Worm (Caenorhabditis elegans) whole organism, mixed stage, embryonic: ENCODE results near the gene srh-292.

Experiments used
- M03D4.4 ChIP-seq: sonication (generic microtip); optimal IDR thresholded peaks from 2 replicates; lab custom pipeline; 2017; ENCODE audit warnings: mild to moderate bottlenecking, missing genetic modification characterization, missing compliant biosample characterization
- blmp-1 ChIP-seq: fragments of 150-350 bp; optimal IDR thresholded peaks from 2 replicates; lab custom pipeline; 2014; ENCODE audit warnings: missing biosample characterization, missing genetic modification characterization
- ceh-39 ChIP-seq: fragments of 150-350 bp; optimal IDR thresholded peaks from 2 replicates; lab custom pipeline; 2014; ENCODE audit warnings: missing biosample characterization, missing genetic modification characterization
- ceh-83 ChIP-seq: fragments of 200-800 bp; sonication (Bioruptor generic); optimal IDR thresholded peaks from 2 replicates; lab custom pipeline; 2018; ENCODE audit warnings: mild to moderate bottlenecking, missing genetic modification characterization, missing compliant biosample characterization
- ces-1 ChIP-seq: fragments of 150-350 bp; optimal IDR thresholded peaks from 2 replicates; lab custom pipeline; 2014; ENCODE audit warnings: missing biosample characterization, missing genetic modification reagents, missing genetic modification characterization
- cnd-1 ChIP-seq: fragments of 200-800 bp; sonication (Bioruptor generic); optimal IDR thresholded peaks from 2 replicates; lab custom pipeline; 2018; ENCODE audit warnings: mild to moderate bottlenecking, missing genetic modification characterization, missing compliant biosample characterization
- drap-1 ChIP-seq: fragments of 200-800 bp; sonication (Bioruptor generic); optimal IDR thresholded peaks from 3 replicates; lab custom pipeline; 2018; ENCODE audit warnings: mild to moderate bottlenecking, missing genetic modification characterization, missing compliant biosample characterization
- elt-1 ChIP-seq: sonication (generic microtip); optimal IDR thresholded peaks from 2 replicates; lab custom pipeline; 2017; ENCODE audit warnings: missing genetic modification characterization, mild to moderate bottlenecking, missing compliant biosample characterization, antibody characterized with exemption, moderate library complexity, borderline replicate concordance; ENCODE audit not compliant: insufficient read depth
- flh-1 ChIP-seq: fragments of 200-800 bp; sonication (Bioruptor generic); optimal IDR thresholded peaks from 2 replicates; lab custom pipeline; 2018; ENCODE audit warnings: mild to moderate bottlenecking, missing genetic modification characterization, moderate library complexity, missing compliant biosample characterization
- ham-2 ChIP-seq: fragments of 200-800 bp; sonication (Bioruptor generic); optimal IDR thresholded peaks from 2 replicates; lab custom pipeline; 2018; ENCODE audit warnings: mild to moderate bottlenecking, missing genetic modification characterization, missing compliant biosample characterization
- hlh-1 ChIP-seq: fragments of 150-350 bp; optimal IDR thresholded peaks from 2 replicates; lab custom pipeline; 2014; ENCODE audit warnings: missing biosample characterization, missing genetic modification reagents, missing genetic modification characterization
- lin-13 ChIP-seq: fragments of 150-350 bp; optimal IDR thresholded peaks from 2 replicates; lab custom pipeline; 2014; ENCODE audit warnings: missing biosample characterization, missing genetic modification characterization
- lin-32 ChIP-seq: fragments of 200-800 bp; sonication (Bioruptor generic); optimal IDR thresholded peaks from 2 replicates; lab custom pipeline; 2018; ENCODE audit warnings: mild to moderate bottlenecking, missing genetic modification characterization, missing compliant biosample characterization
- lsy-2 ChIP-seq: fragments of 150-350 bp; optimal IDR thresholded peaks from 2 replicates; lab custom pipeline; 2014; ENCODE audit warnings: missing biosample characterization, missing genetic modification characterization
- mab-5 ChIP-seq: fragments of 150-350 bp; optimal IDR thresholded peaks from 2 replicates; lab custom pipeline; 2014; ENCODE audit warnings: missing biosample characterization, missing genetic modification characterization
- mep-1 ChIP-seq: fragments of 150-350 bp; optimal IDR thresholded peaks from 2 replicates; lab custom pipeline; 2017; ENCODE audit warnings: missing biosample characterization, missing genetic modification reagents, missing genetic modification characterization, inconsistent platforms
- mls-2 ChIP-seq: sonication (generic microtip); optimal IDR thresholded peaks from 2 replicates; lab custom pipeline; 2016; ENCODE audit warnings: mild to moderate bottlenecking, missing genetic modification characterization, moderate library complexity, missing compliant biosample characterization
- nhr-12 ChIP-seq: fragments of 150-350 bp; optimal IDR thresholded peaks from 2 replicates; lab custom pipeline; 2014; ENCODE audit warnings: missing biosample characterization, missing genetic modification characterization
- nhr-2 ChIP-seq: fragments of 150-350 bp; optimal IDR thresholded peaks from 2 replicates; lab custom pipeline; 2014; ENCODE audit warnings: missing biosample characterization, missing genetic modification characterization
- nhr-28 ChIP-seq: fragments of 150-350 bp; optimal IDR thresholded peaks from 2 replicates; lab custom pipeline; 2014; ENCODE audit warnings: missing biosample characterization, missing genetic modification characterization
- nhr-76 ChIP-seq: sonication (generic microtip); optimal IDR thresholded peaks from 2 replicates; lab custom pipeline; 2017; ENCODE audit warnings: missing biosample characterization, missing genetic modification characterization
- pha-4 ChIP-seq: fragments of 150-350 bp; optimal IDR thresholded peaks from 2 replicates; lab custom pipeline; 2018; ENCODE audit warnings: missing biosample characterization, missing genetic modification reagents, missing genetic modification characterization
- sem-2 ChIP-seq: fragments of 200-800 bp; sonication (Bioruptor generic); optimal IDR thresholded peaks from 2 replicates; lab custom pipeline; 2018; ENCODE audit warnings: mild to moderate bottlenecking, missing genetic modification characterization, missing compliant biosample characterization
- snpc-4 ChIP-seq: fragments of 150-350 bp; optimal IDR thresholded peaks from 2 replicates; lab custom pipeline; 2014; ENCODE audit warnings: missing biosample characterization, missing genetic modification characterization
- sptf-1 ChIP-seq: sonication (generic microtip); optimal IDR thresholded peaks from 2 replicates; lab custom pipeline; 2017; ENCODE audit warnings: mild to moderate bottlenecking, missing genetic modification characterization, moderate library complexity, missing compliant biosample characterization
- tbx-8 ChIP-seq: fragments of 200-800 bp; sonication (Bioruptor generic); optimal IDR thresholded peaks from 2 replicates; lab custom pipeline; 2018; ENCODE audit warnings: mild to moderate bottlenecking, missing genetic modification characterization, moderate library complexity, missing compliant biosample characterization
- unc-120 ChIP-seq: sonication (generic microtip); optimal IDR thresholded peaks from 2 replicates; lab custom pipeline; 2017; ENCODE audit warnings: missing genetic modification characterization, missing compliant biosample characterization; ENCODE audit not compliant: poor library complexity, severe bottlenecking
- unc-39 ChIP-seq: fragments of 150-350 bp; optimal IDR thresholded peaks from 2 replicates; lab custom pipeline; 2014; ENCODE audit warnings: missing biosample characterization, missing genetic modification characterization
- unc-62 ChIP-seq: fragments of 150-350 bp; optimal IDR thresholded peaks from 2 replicates; lab custom pipeline; 2014; ENCODE audit warnings: missing biosample characterization, missing genetic modification reagents, missing genetic modification characterization
- zip-8 ChIP-seq: fragments of 150-350 bp; optimal IDR thresholded peaks from 2 replicates; lab custom pipeline; 2014; ENCODE audit warnings: missing biosample characterization, missing genetic modification characterization
- ztf-11 ChIP-seq: fragments of 150-350 bp; optimal IDR thresholded peaks from 2 replicates; lab custom pipeline; 2014; ENCODE audit warnings: missing biosample characterization, missing genetic modification characterization

srh-292 gene

DNA sequence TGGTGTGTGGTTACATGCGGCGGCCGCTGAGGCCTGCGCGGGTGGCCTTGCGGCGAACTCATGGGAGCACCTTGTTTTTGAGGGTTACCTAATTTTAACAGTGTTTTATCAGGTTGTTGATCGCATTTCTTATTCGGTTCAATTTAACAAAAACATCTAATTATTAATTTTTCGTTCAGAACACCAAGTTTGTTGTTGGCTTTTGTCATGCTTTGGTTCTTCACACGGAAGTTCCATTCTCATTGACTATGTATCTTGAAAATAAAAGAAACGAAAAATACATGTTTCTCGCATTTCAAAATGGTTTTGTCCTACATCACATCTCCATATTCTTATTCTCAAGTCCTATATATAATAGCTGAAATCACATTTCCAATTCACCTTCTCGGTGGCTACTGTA is 12.4 kb upstream of the srh-292 start, which contains the start of gene srh-290:
srh-290 (plus strand) TSS at position 301 of the 400 bp plus-strand sequence.
- TF ChIP-seq tbx-8 (GFP tag; lab: Kevin White, UChicago): no peak
- TF ChIP-seq mab-5 (tag; lab: Kevin White, UChicago): no peak
- no peak for TF ChIP-seq flh-1
- no peak for TF ChIP-seq blmp-1 (tag; lab: Kevin White, UChicago)
- no peak for TF ChIP-seq ceh-39 (tag; lab: Kevin White, UChicago)
- TF ChIP-seq drap-1 (GFP tag; lab: Kevin White, UChicago): no peak
- TF ChIP-seq sem-2: no peak
- no peak for TF ChIP-seq unc-39
- no peak for TF ChIP-seq snpc-4 (tag; lab: Kevin White, UChicago)
- TF ChIP-seq unc-120 (tag; lab: Kevin White, UChicago): no peak
- TF ChIP-seq nhr-76: no peak
- TF ChIP-seq mep-1 (tag; lab: Kevin White, UChicago): no peak
- no peak for TF ChIP-seq elt-1
- TF ChIP-seq lin-32 (GFP tag; lab: Kevin White, UChicago): no peak
- TF ChIP-seq pha-4 (tag; lab: Kevin White, UChicago): no peak
- no peak for TF ChIP-seq ztf-11
- TF ChIP-seq M03D4.4: no peak
- TF ChIP-seq hlh-1 (tag; lab: Kevin White, UChicago): no peak
- no peak for TF ChIP-seq ceh-83 (GFP tag; lab: Kevin White, UChicago)
- TF ChIP-seq cnd-1 (tag; lab: Kevin White, UChicago): no peak

DNA sequence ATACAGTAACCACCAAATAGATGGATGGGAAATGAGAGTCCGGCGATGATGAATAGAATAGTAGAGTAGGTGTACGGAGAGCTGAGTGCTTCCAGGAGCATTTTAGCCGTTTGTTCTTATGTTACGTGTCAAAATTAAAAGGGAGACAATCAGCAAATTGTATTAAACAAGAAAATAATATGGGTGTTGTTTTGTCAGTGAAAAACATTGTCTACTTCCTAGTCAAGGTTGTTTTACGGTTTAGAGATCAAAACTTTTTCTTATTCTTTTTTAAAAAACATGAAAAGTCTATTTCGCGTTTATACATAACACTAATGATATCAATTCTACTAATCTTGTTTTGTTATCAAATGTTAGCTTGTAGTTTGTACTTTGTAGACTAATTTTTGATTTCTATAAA is 8.6 kb upstream of the srh-292 start, which contains the start of gene srh-289:
srh-289 (minus strand) TSS at position 101 of the 400 bp plus-strand sequence.
- TF ChIP-seq nhr-2 (tag; lab: Kevin White, UChicago) (no peak), nhr-28 (tag; lab: Kevin White, UChicago) (no peak), nhr-12 (tag; lab: Kevin White, UChicago) (no peak), cnd-1 (tag; lab: Kevin White, UChicago) (no peak), zip-8 (tag; lab: Kevin White, UChicago) (no peak), blmp-1 (tag; lab: Kevin White, UChicago) (no peak), sptf-1 (no peak), mls-2 (tag; lab: Kevin White, UChicago) (no peak), ham-2 (GFP tag; lab: Kevin White, UChicago) (no peak), ceh-83 (GFP tag; lab: Kevin White, UChicago) (no peak), lsy-2 (tag; lab: Kevin White, UChicago) (no peak), flh-1 (no peak), unc-120 (tag; lab: Kevin White, UChicago) (no peak)

DNA sequence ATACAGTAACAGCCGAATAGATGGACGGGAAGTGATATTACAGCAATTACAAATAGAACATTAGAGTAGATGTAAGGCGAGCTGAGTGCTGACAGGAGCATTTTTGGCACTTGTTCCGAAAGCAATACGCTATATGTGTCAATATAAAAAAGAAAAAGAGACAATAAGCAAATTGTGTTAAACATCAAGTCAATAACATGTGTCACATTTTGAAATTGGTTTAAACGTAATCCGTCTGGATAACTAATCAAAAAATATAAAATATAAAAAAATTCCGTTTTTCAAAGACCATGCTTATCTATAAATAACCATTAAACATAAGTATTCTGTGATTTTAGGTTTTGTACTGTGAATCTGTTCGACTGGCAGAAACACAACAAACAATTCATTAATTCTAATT is 6.9 kb upstream of the srh-292 start, which contains the start of gene srh-288:
srh-288 (minus strand) TSS at position 101 of the 400 bp plus-strand sequence.
- TF ChIP-seq nhr-28 (tag; lab: Kevin White, UChicago) (no peak), mls-2 (tag; lab: Kevin White, UChicago) (no peak)
- TF ChIP-seq, all 35 proteins: peak for 0

DNA sequence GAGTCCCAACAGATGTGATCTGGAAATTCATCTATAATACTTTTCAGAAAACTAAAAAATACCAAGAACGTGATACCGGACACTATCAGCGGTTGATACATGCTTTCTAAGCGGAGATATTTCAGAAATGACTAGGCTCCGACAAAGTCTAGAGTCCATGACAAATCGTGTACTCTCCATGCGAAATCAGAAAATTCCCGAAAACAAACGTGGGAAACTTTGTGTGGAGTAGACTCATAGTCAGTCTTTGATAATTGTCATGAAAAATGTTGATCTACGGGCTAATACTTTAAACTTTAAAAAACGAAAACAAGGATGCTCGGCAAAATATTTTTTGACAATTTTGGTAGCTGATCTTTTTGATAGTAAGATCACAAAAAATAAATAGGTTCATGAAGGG is 3.8 kb upstream of the srh-292 start, which contains the start of gene srx-18:
srx-18 (minus strand) TSS at position 101 of the 400 bp plus-strand sequence.
- TF ChIP-seq flh-1 (no peak), drap-1 (GFP tag; lab: Kevin White, UChicago) (no peak), ham-2 (GFP tag; lab: Kevin White, UChicago) (no peak), lin-13 (tag; lab: Kevin White, UChicago) (no peak), mls-2 (tag; lab: Kevin White, UChicago) (no peak), nhr-76 (no peak), ces-1 (GFP tag; lab: Kevin White, UChicago) (no peak), ztf-11 (no peak)

DNA sequence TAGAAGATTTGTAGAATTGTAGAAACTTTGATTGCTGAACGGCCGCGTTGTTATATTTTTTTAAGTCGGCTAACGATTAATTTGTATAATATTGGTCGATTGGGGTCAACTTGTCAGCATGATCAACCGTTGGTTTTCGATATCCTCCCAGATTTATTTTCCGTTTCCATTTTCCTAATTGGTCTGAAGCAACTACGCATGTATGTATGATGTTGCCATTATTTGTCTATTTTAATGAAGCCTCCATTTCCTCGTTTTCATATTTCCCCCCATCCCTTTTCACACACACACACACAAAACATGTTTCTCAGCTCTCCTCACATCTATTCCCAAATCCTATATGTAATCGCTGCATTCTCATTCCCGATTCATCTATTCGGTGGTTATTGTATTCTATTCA is 2.0 kb upstream of the srh-292 start, which contains the start of gene srh-287:
srh-287 (plus strand) TSS at position 301 of the 400 bp plus-strand sequence.
- TF ChIP-seq snpc-4 (tag; lab: Kevin White, UChicago): no peak
- no peak for TF ChIP-seq unc-39
- TF ChIP-seq nhr-76: no peak
- TF ChIP-seq ham-2 (GFP tag; lab: Kevin White, UChicago): no peak
- TF ChIP-seq ceh-83 (GFP tag; lab: Kevin White, UChicago): no peak
- TF ChIP-seq sem-2: no peak
- no peak for TF ChIP-seq drap-1 (GFP tag; lab: Kevin White, UChicago)
- no peak for TF ChIP-seq nhr-28 (tag; lab: Kevin White, UChicago)
- no peak for TF ChIP-seq blmp-1 (tag; lab: Kevin White, UChicago)
- TF ChIP-seq sptf-1: no peak
- TF ChIP-seq M03D4.4: no peak
- TF ChIP-seq ztf-11: no peak
- TF ChIP-seq elt-1: no peak
- no peak for TF ChIP-seq hlh-1 (tag; lab: Kevin White, UChicago)
- TF ChIP-seq lin-32 (GFP tag; lab: Kevin White, UChicago): no peak
- TF ChIP-seq lin-13 (tag; lab: Kevin White, UChicago): no peak
- TF ChIP-seq unc-62: no peak
- TF ChIP-seq unc-120 (tag; lab: Kevin White, UChicago): no peak
- TF ChIP-seq ceh-39 (tag; lab: Kevin White, UChicago): no peak
